Worm (Caenorhabditis elegans): ENCODE results near the gene ssna-1.

The ssna-1 gene

DNA sequence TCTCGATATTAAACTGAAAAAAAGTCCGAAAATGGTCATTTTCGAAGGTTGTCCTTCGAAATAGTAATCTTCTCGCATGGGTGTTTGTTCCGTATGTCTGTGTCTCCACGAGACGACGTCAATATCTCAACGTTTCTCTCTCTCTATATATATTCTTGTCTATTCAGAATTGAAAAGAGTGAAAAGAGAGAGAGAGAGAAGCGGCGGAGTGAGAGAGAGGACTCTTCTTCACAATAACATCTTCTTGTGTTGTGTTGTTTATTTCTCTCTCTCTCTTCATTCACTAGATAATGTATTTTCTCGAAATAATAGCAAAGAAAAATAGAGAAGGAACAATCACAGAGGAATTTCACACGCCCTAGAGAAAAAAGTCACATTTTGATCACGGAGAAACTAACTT, 21.5 kb upstream of the ssna-1 start (continued):
- TF ChIP-seq ztf-11 (tag; optimal IDR thresholded peaks at IDR 0.05): no peak
- TF ChIP-seq pax-3 (tag; optimal IDR thresholded peaks at IDR 0.05): no peak
- TF ChIP-seq F16B12.6 (tag; optimal IDR thresholded peaks at IDR 0.05): no peak
- TF ChIP-seq hlh-4 (tag; optimal IDR thresholded peaks at IDR 0.05): no peak
- TF ChIP-seq ceh-90 (tag; optimal IDR thresholded peaks at IDR 0.05): no peak
- TF ChIP-seq nhr-90 (tag; optimal IDR thresholded peaks at IDR 0.05; ENCODE audit: poor library complexity): no peak
- TF ChIP-seq elt-2 (tag; optimal IDR thresholded peaks at IDR 0.05): no peak
- TF ChIP-seq lin-35 (GFP tag; optimal IDR thresholded peaks at IDR 0.05): peak; percentile 3 to 46
- TF ChIP-seq C04F5.9 (tag; optimal IDR thresholded peaks at IDR 0.05): no peak
- TF ChIP-seq lin-13 (GFP tag; optimal IDR thresholded peaks at IDR 0.05): peak; percentile 19
- TF ChIP-seq tbx-2 (tag; optimal IDR thresholded peaks at IDR 0.05): no peak
- peak; percentile 26 to 69 for TF ChIP-seq lsy-2 (tag; optimal IDR thresholded peaks at IDR 0.05)
- no peak for TF ChIP-seq ama-1 (optimal IDR thresholded peaks at IDR 0.05)
- no peak for TF ChIP-seq lir-3 (tag; optimal IDR thresholded peaks at IDR 0.05; ENCODE audit: poor library complexity)
- TF ChIP-seq ceh-82 (tag; optimal IDR thresholded peaks at IDR 0.05): peak in 1 of 3 experiments; percentile 29
- no peak for TF ChIP-seq snpc-4 (tag; optimal IDR thresholded peaks at IDR 0.05)
- TF ChIP-seq fos-1 (tag; optimal IDR thresholded peaks at IDR 0.05): no peak
- no peak for TF ChIP-seq nhr-19 (GFP tag; conservative IDR thresholded peaks at IDR 0.05)
- TF ChIP-seq nhr-12 (tag; optimal IDR thresholded peaks at IDR 0.05): no peak
- TF ChIP-seq isw-1 (GFP tag; IDR thresholded peaks at IDR 0.05): peak; percentile 4; the same call in 1 of the 2 replicates
- TF ChIP-seq unc-86 (tag; optimal IDR thresholded peaks at IDR 0.05): no peak

- TF ChIP-seq lin-39 (tag; optimal IDR thresholded peaks at IDR 0.05) (no peak), nhr-85 (tag) (peak; percentile 27), isw-1 (GFP tag; IDR thresholded peaks at IDR 0.05) (peak; percentile 26), aha-1 (tag; optimal IDR thresholded peaks at IDR 0.05) (no peak), C34B4.2 (tag; optimal IDR thresholded peaks at IDR 0.05) (no peak), snpc-4 (tag; optimal IDR thresholded peaks at IDR 0.05) (no peak), ceh-82 (tag; optimal IDR thresholded peaks at IDR 0.05) (peak; percentile 21 to 68 (median 24)), dsc-1 (tag; optimal IDR thresholded peaks at IDR 0.05) (no peak), nhr-77 (tag; optimal IDR thresholded peaks at IDR 0.05) (no peak), unc-86 (tag; optimal IDR thresholded peaks at IDR 0.05) (peak; percentile 17), swsn-7 (tag; optimal IDR thresholded peaks at IDR 0.05) (peak; percentile 3), vab-15 (tag; optimal IDR thresholded peaks at IDR 0.05) (no peak), skn-1 (tag; optimal IDR thresholded peaks at IDR 0.05) (no peak), lsy-2 (tag; optimal IDR thresholded peaks at IDR 0.05) (peak in 1 of 2 experiments; percentile 9), dpl-1 (GFP tag; optimal IDR thresholded peaks at IDR 0.05) (peak in 1 of 3 experiments; percentile 25), sptf-1 (tag; optimal IDR thresholded peaks at IDR 0.05) (no peak), ceh-90 (tag; optimal IDR thresholded peaks at IDR 0.05) (no peak), efl-1 (optimal IDR thresholded peaks at IDR 0.05) (peak; percentile 45 to 48), efl-1 (GFP tag; optimal IDR thresholded peaks at IDR 0.05 in 1 of 2) (peak in 1 of 2 experiments; percentile 12), lin-14 (GFP tag; optimal IDR thresholded peaks at IDR 0.05) (no peak), ceh-8 (GFP tag; optimal IDR thresholded peaks at IDR 0.05) (no peak), fos-1 (tag; optimal IDR thresholded peaks at IDR 0.05) (no peak), mdl-1 (tag; optimal IDR thresholded peaks at IDR 0.05) (no peak), lin-15B (tag; optimal IDR thresholded peaks at IDR 0.05) (no peak), F16B12.6 (tag; optimal IDR thresholded peaks at IDR 0.05) (no peak), nhr-47 (tag; optimal IDR thresholded peaks at IDR 0.05) (peak; percentile 14), ztf-4 (tag; optimal IDR thresholded peaks at IDR 0.05) (no peak), snu-23 (GFP tag; optimal IDR thresholded peaks at IDR 0.05) (peak; percentile 5)
Observed at ce11 chrIV:372146-372789, 15.6 kb upstream of the ssna-1 start.
